7 worm cellular contexts compared by ENCODE assay signal in genomic region chrIII:5836816-5837215, ce11.
TF ChIP-seq lines count a peak whose summit lies in the region.

TSS of gene W04D12.1 (plus strand) at chrIII:5836926.

TF ChIP-seq in whole organism, L1 larva, 84 proteins besides CTCF, POLR2A, EP300 and RAD21 (continues in another document):
- TF ChIP-seq unc-86 (tag; optimal IDR thresholded peaks at IDR 0.05; lab: Kevin White, UChicago) (no peak), lin-15B (tag; optimal IDR thresholded peaks at IDR 0.05; lab: Kevin White, UChicago) (no peak), hlh-17 (GFP tag; optimal IDR thresholded peaks at IDR 0.05; lab: Kevin White, UChicago; ENCODE audit: borderline replicate concordance) (no peak), ets-5 (GFP tag; IDR thresholded peaks at IDR 0.05; lab: Robert Waterston, UW) (no peak), lin-13 (GFP tag; optimal IDR thresholded peaks at IDR 0.05; lab: Kevin White, UChicago) (no peak), efl-3 (GFP tag; optimal IDR thresholded peaks at IDR 0.05; lab: Kevin White, UChicago) (no peak), xbp-1 (tag; optimal IDR thresholded peaks at IDR 0.05; lab: Kevin White, UChicago) (no peak), sptf-1 (tag; optimal IDR thresholded peaks at IDR 0.05; lab: Kevin White, UChicago) (no peak), egl-27 (tag; optimal IDR thresholded peaks at IDR 0.05; lab: Kevin White, UChicago) (no peak), fos-1 (tag; optimal IDR thresholded peaks at IDR 0.05; lab: Kevin White, UChicago) (no peak), ceh-90 (tag; optimal IDR thresholded peaks at IDR 0.05; lab: Kevin White, UChicago) (no peak), ama-1 (optimal IDR thresholded peaks at IDR 0.05; lab: Kevin White, UChicago) (no peak), blmp-1 (tag; optimal IDR thresholded peaks at IDR 0.05; lab: Kevin White, UChicago) (peak; percentile 94), fkh-10 (GFP tag; optimal IDR thresholded peaks at IDR 0.05; lab: Kevin White, UChicago) (no peak)

TF ChIP-seq in whole organism, L2 larva, 48 proteins besides CTCF, POLR2A, EP300 and RAD21:
- peak; percentile 14 for TF ChIP-seq ama-1 (optimal IDR thresholded peaks at IDR 0.05; lab: Kevin White, UChicago)
- peak; percentile 35 for TF ChIP-seq gmeb-1 (tag; optimal IDR thresholded peaks at IDR 0.05; lab: Kevin White, UChicago)
- peak; percentile 3 for TF ChIP-seq blmp-1 (tag; optimal IDR thresholded peaks at IDR 0.05; lab: Kevin White, UChicago; ENCODE audit: insufficient read depth)
- TF ChIP-seq nhr-25 (tag; optimal IDR thresholded peaks at IDR 0.05; lab: Kevin White, UChicago) = peak; percentile 2
- peak; percentile 17 for TF ChIP-seq sma-9 (GFP tag; optimal IDR thresholded peaks at IDR 0.05; lab: Kevin White, UChicago)
- TF ChIP-seq sma-9 (tag; optimal IDR thresholded peaks at IDR 0.05; lab: Kevin White, UChicago) = no peak
- no peak for TF ChIP-seq nhr-11 (tag; optimal IDR thresholded peaks at IDR 0.05; lab: Kevin White, UChicago)
- TF ChIP-seq egl-27 (tag; optimal IDR thresholded peaks at IDR 0.05; lab: Kevin White, UChicago) = peak; percentile 23
- no peak for TF ChIP-seq nhr-10 (tag; optimal IDR thresholded peaks at IDR 0.05; lab: Kevin White, UChicago)
- TF ChIP-seq C34F6.9 (tag; optimal IDR thresholded peaks at IDR 0.05; lab: Kevin White, UChicago) = peak; percentile 18

TF ChIP-seq in whole organism, L3 larva, 47 proteins besides CTCF, POLR2A, EP300 and RAD21:
- no peak for TF ChIP-seq nhr-237 (tag; optimal IDR thresholded peaks at IDR 0.05; lab: Kevin White, UChicago)
- TF ChIP-seq nhr-23 (tag; optimal IDR thresholded peaks at IDR 0.05; lab: Kevin White, UChicago) = peak; percentile 8
- TF ChIP-seq ceh-28 (tag; optimal IDR thresholded peaks at IDR 0.05; lab: Kevin White, UChicago) = peak; percentile 11
- no peak for TF ChIP-seq lin-39 (tag; optimal IDR thresholded peaks at IDR 0.05; lab: Kevin White, UChicago)
- TF ChIP-seq pha-4 (tag; optimal IDR thresholded peaks at IDR 0.05; lab: Kevin White, UChicago) = peak; percentile 43
- TF ChIP-seq nfya-1 (tag; optimal IDR thresholded peaks at IDR 0.05; lab: Kevin White, UChicago; ENCODE audit: insufficient read depth) = peak; percentile 19

TF ChIP-seq in whole organism, L4 larva, 104 proteins besides CTCF, POLR2A, EP300 and RAD21:
- TF ChIP-seq T26A8.4 (GFP tag; IDR thresholded peaks at IDR 0.05; lab: Robert Waterston, UW) (no peak), ztf-11 (tag; optimal IDR thresholded peaks at IDR 0.05; lab: Kevin White, UChicago) (no peak), F44E2.7 (GFP tag; IDR thresholded peaks at IDR 0.05; lab: Robert Waterston, UW) (no peak), snpc-1.2 (GFP tag; IDR thresholded peaks at IDR 0.05; lab: Robert Waterston, UW) (0 out of 2 replicates have a peak, but pooled peaks have one; percentile 32), nhr-11 (tag; optimal IDR thresholded peaks at IDR 0.05; lab: Kevin White, UChicago) (no peak), unc-62 (GFP tag; optimal IDR thresholded peaks at IDR 0.05 in 1 of 2; lab: Kevin White, UChicago) (peak in 1 of 2 experiments; percentile 63), unc-62 (tag; optimal IDR thresholded peaks at IDR 0.05; lab: Kevin White, UChicago) (no peak), T20F7.1 (GFP tag; optimal IDR thresholded peaks at IDR 0.05; lab: Kevin White, UChicago) (no peak), mdt-29 (GFP tag; IDR thresholded peaks at IDR 0.05; lab: Robert Waterston, UW) (no peak), ZK337.2 (GFP tag; IDR thresholded peaks at IDR 0.05; lab: Robert Waterston, UW) (0 out of 2 replicates have a peak, but pooled peaks have one; percentile 15), lir-3 (tag; optimal IDR thresholded peaks at IDR 0.05; lab: Kevin White, UChicago) (no peak)
TF ChIP-seq in whole organism, L4 larva: peak in this region for 3.

TF ChIP-seq in whole organism, late embryonic, 69 proteins besides CTCF, POLR2A, EP300 and RAD21:
- TF ChIP-seq C38D4.7 (GFP tag; optimal IDR thresholded peaks at IDR 0.05; lab: Kevin White, UChicago) (peak; percentile 18), sox-2 (GFP tag; IDR thresholded peaks at IDR 0.05; lab: Robert Waterston, UW) (no peak), nfya-1 (tag; optimal IDR thresholded peaks at IDR 0.05; lab: Kevin White, UChicago) (peak; percentile 4), ref-2 (tag; optimal IDR thresholded peaks at IDR 0.05; lab: Kevin White, UChicago) (no peak), elt-2 (tag; optimal IDR thresholded peaks at IDR 0.05; lab: Kevin White, UChicago) (no peak), sdc-2 (tag; optimal IDR thresholded peaks at IDR 0.05; lab: Kevin White, UChicago) (peak; percentile 7)

TF ChIP-seq in whole organism, mixed stage, embryonic, 35 proteins besides CTCF, POLR2A, EP300 and RAD21:
- TF ChIP-seq ceh-43 (GFP tag; optimal IDR thresholded peaks at IDR 0.05; lab: Kevin White, UChicago) = no peak
- peak; percentile 21 for TF ChIP-seq sptf-1 (tag; optimal IDR thresholded peaks at IDR 0.05; lab: Kevin White, UChicago)
- TF ChIP-seq ces-1 (GFP tag; optimal IDR thresholded peaks at IDR 0.05; lab: Kevin White, UChicago) = no peak
- TF ChIP-seq lsy-2 (tag; optimal IDR thresholded peaks at IDR 0.05; lab: Kevin White, UChicago) = no peak
- no peak for TF ChIP-seq ham-2 (GFP tag; optimal IDR thresholded peaks at IDR 0.05; lab: Kevin White, UChicago)
- no peak for TF ChIP-seq ztf-11 (tag; optimal IDR thresholded peaks at IDR 0.05; lab: Kevin White, UChicago)
- TF ChIP-seq elt-1 (tag; optimal IDR thresholded peaks at IDR 0.05; lab: Kevin White, UChicago; ENCODE audit: borderline replicate concordance, insufficient read depth) = no peak
- TF ChIP-seq nhr-237 (tag; optimal IDR thresholded peaks at IDR 0.05; lab: Kevin White, UChicago) = peak; percentile 27

TF ChIP-seq in whole organism, young adult, 124 proteins besides CTCF, POLR2A, EP300 and RAD21:
- TF ChIP-seq akir-1 (GFP tag; optimal IDR thresholded peaks at IDR 0.05; lab: Kevin White, UChicago) = no peak
- peak; percentile 58; the same call in 1 of the 2 replicates for TF ChIP-seq hmg-1.2 (GFP tag; IDR thresholded peaks at IDR 0.05; lab: Robert Waterston, UW)
TF ChIP-seq in whole organism, young adult: peak in this region for 1.
